Worm (Caenorhabditis elegans): ENCODE results near the gene rbg-3.
A peak's percentile ranks its signal among the peaks of the same experiment; 100 is the strongest.
"Not testable (repeated sequence)": the region's sequence is repeated elsewhere in the genome, so short reads cannot be mapped to it uniquely, and the experiment has no call there.

The rbg-3 gene

ce11 chrIII:4739975-4740374 lies 14.2 kb upstream of the rbg-3 start, which contains the start of gene ras-2:
Gene ras-2 (minus strand): TSS chrIII:4740075.
- no peak for TF ChIP-seq ztf-11 (tag; optimal IDR thresholded peaks at IDR 0.05)
- no peak for TF ChIP-seq dmd-4 (tag; optimal IDR thresholded peaks at IDR 0.05)
- TF ChIP-seq ZK546.5 (tag; optimal IDR thresholded peaks at IDR 0.05), result no peak
- no peak for TF ChIP-seq unc-55 (GFP tag; optimal IDR thresholded peaks at IDR 0.05)
- no peak for TF ChIP-seq nhr-6 (tag; optimal IDR thresholded peaks at IDR 0.05)
- TF ChIP-seq mdl-1 (tag; optimal IDR thresholded peaks at IDR 0.05), result no peak
- TF ChIP-seq sma-9 (GFP tag; optimal IDR thresholded peaks at IDR 0.05), result no peak
- no peak for TF ChIP-seq sma-9 (tag; optimal IDR thresholded peaks at IDR 0.05)
- no peak for TF ChIP-seq nhr-12 (tag; optimal IDR thresholded peaks at IDR 0.05)
- TF ChIP-seq crh-2 (tag; optimal IDR thresholded peaks at IDR 0.05), result no peak
- TF ChIP-seq ztf-1 (GFP tag; conservative IDR thresholded peaks at IDR 0.05), result no peak
- TF ChIP-seq gmeb-1 (tag; optimal IDR thresholded peaks at IDR 0.05), result no peak
- no peak for TF ChIP-seq nhr-21 (tag; optimal IDR thresholded peaks at IDR 0.05)
- no peak for TF ChIP-seq zag-1 (tag; optimal IDR thresholded peaks at IDR 0.05)
- no peak for TF ChIP-seq nhr-10 (tag; optimal IDR thresholded peaks at IDR 0.05)
- TF ChIP-seq C34F6.9 (tag; optimal IDR thresholded peaks at IDR 0.05), result no peak
- no peak for TF ChIP-seq aly-2 (tag; optimal IDR thresholded peaks at IDR 0.05)
- TF ChIP-seq nhr-11 (tag; optimal IDR thresholded peaks at IDR 0.05), result no peak

- TF ChIP-seq nhr-129 (tag; optimal IDR thresholded peaks at IDR 0.05), result peak; percentile 27
- no peak for TF ChIP-seq unc-62 (GFP tag; optimal IDR thresholded peaks at IDR 0.05)
- TF ChIP-seq crh-2 (tag; optimal IDR thresholded peaks at IDR 0.05), result peak; percentile 29
- TF ChIP-seq nhr-10 (tag; optimal IDR thresholded peaks at IDR 0.05), result no peak
- TF ChIP-seq fos-1 (tag; optimal IDR thresholded peaks at IDR 0.05), result peak; percentile 78
- TF ChIP-seq lsy-2 (tag; optimal IDR thresholded peaks at IDR 0.05), result peak in 1 of 2 experiments; percentile 28
Measured at ce11 chrIII:4740820-4741219, 13.4 kb upstream of the rbg-3 start.

ce11 chrIII:4742620-4743019 lies 11.6 kb upstream of the rbg-3 start, which contains the start of gene twk-6:
Gene twk-6 (plus strand): TSS chrIII:4742920.
- not testable (repeated sequence) for TF ChIP-seq mdl-1 (tag; optimal IDR thresholded peaks at IDR 0.05); unc-62 (GFP tag; optimal IDR thresholded peaks at IDR 0.05); crh-2 (tag; optimal IDR thresholded peaks at IDR 0.05)

ce11 chrIII:4745934-4746333 lies 8.3 kb upstream of the rbg-3 start, which contains the start of gene F17C8.6:
Gene F17C8.6 (minus strand): TSS chrIII:4746034.
- TF ChIP-seq lin-39 (tag; optimal IDR thresholded peaks at IDR 0.05) (no peak), ztf-4 (tag; optimal IDR thresholded peaks at IDR 0.05) (no peak), fos-1 (tag; optimal IDR thresholded peaks at IDR 0.05) (no peak), blmp-1 (tag; optimal IDR thresholded peaks at IDR 0.05; ENCODE audit: insufficient read depth) (no peak), R02D3.7 (tag; optimal IDR thresholded peaks at IDR 0.05) (no peak)

- TF ChIP-seq alr-1 (tag; optimal IDR thresholded peaks at IDR 0.05) (no peak), ama-1 (optimal IDR thresholded peaks at IDR 0.05) (no peak), blmp-1 (tag; optimal IDR thresholded peaks at IDR 0.05; ENCODE audit: insufficient read depth) (no peak), egl-27 (tag; optimal IDR thresholded peaks at IDR 0.05) (no peak), R02D3.7 (tag; optimal IDR thresholded peaks at IDR 0.05) (no peak), unc-39 (tag; optimal IDR thresholded peaks at IDR 0.05) (no peak), peb-1 (tag; optimal IDR thresholded peaks at IDR 0.05) (no peak), ztf-4 (tag; optimal IDR thresholded peaks at IDR 0.05) (no peak), lin-13 (GFP tag; optimal IDR thresholded peaks at IDR 0.05) (no peak), elt-1 (tag; optimal IDR thresholded peaks at IDR 0.05) (no peak), nhr-237 (tag; optimal IDR thresholded peaks at IDR 0.05) (no peak), gmeb-1 (tag; optimal IDR thresholded peaks at IDR 0.05) (no peak), aly-2 (tag; optimal IDR thresholded peaks at IDR 0.05) (no peak), ztf-11 (tag; optimal IDR thresholded peaks at IDR 0.05) (no peak)
Measured at ce11 chrIII:4748109-4748508, 6.1 kb upstream of the rbg-3 start, which contains the start of gene col-89. Gene col-89 (plus strand): TSS chrIII:4748127.

- TF ChIP-seq ama-1 (optimal IDR thresholded peaks at IDR 0.05) (no peak), F13H6.1 (tag; optimal IDR thresholded peaks at IDR 0.05) (no peak), lin-11 (tag; optimal IDR thresholded peaks at IDR 0.05) (no peak), sma-3 (GFP tag; optimal IDR thresholded peaks at IDR 0.05) (no peak), aly-2 (tag; optimal IDR thresholded peaks at IDR 0.05) (no peak), peb-1 (tag; optimal IDR thresholded peaks at IDR 0.05) (no peak), R02D3.7 (tag; optimal IDR thresholded peaks at IDR 0.05) (no peak), alr-1 (tag; optimal IDR thresholded peaks at IDR 0.05) (no peak), egl-27 (tag; optimal IDR thresholded peaks at IDR 0.05) (no peak), Y55F3AM.14 (GFP tag; optimal IDR thresholded peaks at IDR 0.05) (no peak), fos-1 (tag; optimal IDR thresholded peaks at IDR 0.05) (no peak), dmd-4 (tag; optimal IDR thresholded peaks at IDR 0.05) (no peak), nhr-6 (tag; optimal IDR thresholded peaks at IDR 0.05) (no peak), elt-3 (tag; optimal IDR thresholded peaks at IDR 0.05) (no peak), nhr-12 (tag; optimal IDR thresholded peaks at IDR 0.05) (no peak), ztf-1 (GFP tag; conservative IDR thresholded peaks at IDR 0.05) (no peak)
Measured at ce11 chrIII:4748666-4749065, 5.6 kb upstream of the rbg-3 start.
